Fruit fly (Drosophila melanogaster): ENCODE data around the gene jumu.

jumu gene

DNA sequence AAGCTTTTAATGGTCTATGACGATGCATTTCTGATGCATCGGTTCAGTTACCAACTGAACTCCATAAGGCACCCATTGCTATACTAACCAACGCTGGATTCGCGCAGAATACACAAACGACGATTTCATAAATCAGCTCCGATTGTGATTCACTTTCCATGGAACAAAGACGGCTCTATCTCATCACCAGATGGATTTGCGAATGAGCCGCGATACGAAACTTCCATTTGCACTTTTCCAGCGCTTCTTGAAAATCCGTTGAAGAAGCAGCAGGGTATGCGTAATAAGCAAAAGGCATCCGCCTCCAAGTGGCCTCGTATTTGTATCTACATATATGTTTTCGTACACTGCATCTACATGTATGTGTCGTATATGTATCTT, 42.5 kb downstream of the jumu start:
- no peak for TF ChIP-seq CTCF (optimal IDR thresholded peaks at IDR 0.05)
- no peak for TF ChIP-seq CG8478 (optimal IDR thresholded peaks at IDR 0.05)

DNA sequence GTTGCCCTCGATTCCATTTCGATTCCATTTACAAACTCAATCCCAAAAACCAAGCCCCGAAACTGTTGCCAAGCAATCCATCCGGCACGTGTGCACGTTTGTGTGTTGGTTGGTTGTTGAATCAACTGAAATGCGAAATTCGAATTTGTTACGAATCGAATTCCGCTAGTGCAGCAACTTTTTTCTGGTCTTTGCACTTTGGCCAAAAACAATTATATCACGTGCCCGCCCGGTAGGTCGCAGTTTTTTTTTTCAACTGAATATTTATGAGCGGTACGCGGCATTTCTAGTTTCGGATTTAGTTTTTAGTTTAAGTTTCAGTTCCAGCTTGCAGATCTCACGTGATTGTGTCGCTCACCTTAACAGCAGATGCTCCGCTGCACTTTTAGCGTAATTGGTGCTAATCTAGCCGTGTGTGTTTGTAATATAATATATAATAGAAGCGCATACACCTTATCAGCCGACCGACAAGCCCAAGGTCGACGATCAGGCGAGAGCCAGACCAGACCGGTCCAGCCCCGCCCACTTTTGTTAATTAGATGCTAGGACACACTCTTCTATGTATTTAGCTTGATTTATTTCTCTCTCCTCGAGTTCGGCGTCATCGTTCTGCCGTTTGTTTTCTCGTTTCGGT, 43.2 kb downstream of the jumu start:
- no peak for TF ChIP-seq CG8478 (optimal IDR thresholded peaks at IDR 0.05)
- TF ChIP-seq CTCF (optimal IDR thresholded peaks at IDR 0.05), result no peak

DNA sequence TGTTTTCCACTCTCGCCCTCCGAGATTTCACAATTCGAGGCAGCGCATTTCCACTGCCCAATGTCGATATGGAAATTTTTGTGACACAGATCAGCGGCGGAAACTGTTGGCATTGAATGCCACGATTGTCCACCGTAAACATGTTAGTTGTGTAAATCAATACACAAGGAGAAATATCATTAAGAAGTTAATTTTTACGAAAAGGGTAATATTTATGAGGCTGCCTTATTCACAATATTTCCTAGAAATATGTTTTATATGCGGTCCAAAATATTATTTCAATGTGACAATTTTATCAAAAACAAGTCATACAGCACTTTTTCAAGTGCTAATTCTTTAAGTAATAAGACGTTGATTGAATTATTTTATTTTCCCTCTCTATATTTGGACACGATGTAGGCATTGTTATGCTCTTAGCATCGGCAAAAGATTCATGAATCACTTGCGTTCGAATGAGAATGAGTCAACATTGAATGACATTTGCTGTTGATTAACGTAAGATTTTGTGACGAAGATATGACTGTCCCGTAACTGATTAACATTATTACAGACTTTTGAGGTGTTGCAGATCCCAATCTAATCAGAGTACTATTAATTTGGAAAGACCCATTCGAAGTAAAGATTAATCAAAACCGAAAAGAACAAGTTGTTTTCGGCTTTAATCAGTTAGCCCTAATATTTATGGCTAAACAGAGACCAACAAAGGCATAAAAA, 43.8 kb downstream of the jumu start:
- no peak for TF ChIP-seq CTCF (optimal IDR thresholded peaks at IDR 0.05)
- TF ChIP-seq CG8478 (optimal IDR thresholded peaks at IDR 0.05), result no peak

DNA sequence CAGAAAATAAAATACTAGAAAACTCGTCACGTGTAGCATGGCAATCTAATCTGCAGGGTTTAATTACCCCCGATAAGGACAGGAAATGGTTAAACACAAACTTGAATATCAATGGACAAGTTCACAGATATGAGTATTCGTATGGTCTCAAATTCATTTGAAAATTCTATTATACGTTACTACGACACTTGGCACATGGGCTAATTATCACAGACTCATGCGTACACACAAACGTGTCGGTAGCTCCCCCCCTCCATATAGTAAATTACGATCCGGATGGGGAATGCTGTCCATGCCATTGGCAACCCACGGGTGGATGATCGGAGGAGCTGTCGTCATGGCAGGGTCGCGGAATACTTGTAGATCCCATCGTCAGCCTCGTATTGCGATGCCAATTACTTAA, 44.4 kb downstream of the jumu start:
- TF ChIP-seq CTCF (optimal IDR thresholded peaks at IDR 0.05) (no peak), CG8478 (optimal IDR thresholded peaks at IDR 0.05) (no peak)

DNA sequence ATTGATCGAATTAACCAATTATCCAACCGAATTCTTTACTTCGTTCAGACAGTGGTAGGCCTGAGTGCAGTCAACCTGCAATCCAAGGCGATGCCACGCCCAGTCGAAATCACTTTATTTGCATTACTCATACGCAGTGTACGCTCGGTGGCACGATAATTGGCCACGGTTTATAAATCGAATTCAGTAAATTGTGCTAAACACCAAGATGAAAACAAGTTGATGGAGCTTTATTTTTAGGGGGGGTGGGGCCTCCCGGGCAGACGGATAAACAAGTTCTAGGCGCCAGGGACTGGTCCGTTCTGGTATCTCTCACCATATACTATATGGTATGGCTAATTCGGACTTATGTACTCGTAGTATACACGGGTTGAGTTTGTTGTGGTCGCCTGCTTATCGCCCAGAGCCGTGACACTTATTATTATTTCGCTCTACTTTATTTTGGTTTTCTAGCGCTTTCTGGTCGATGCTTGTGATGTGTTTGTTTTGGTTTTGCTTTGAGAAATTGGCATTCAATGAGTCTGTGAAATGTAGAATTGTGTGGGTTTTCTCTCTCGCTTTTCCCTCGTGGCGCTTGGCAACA, 45.3 kb downstream of the jumu start:
- no peak for TF ChIP-seq CTCF (optimal IDR thresholded peaks at IDR 0.05)
- no peak for TF ChIP-seq CG8478 (optimal IDR thresholded peaks at IDR 0.05)

DNA sequence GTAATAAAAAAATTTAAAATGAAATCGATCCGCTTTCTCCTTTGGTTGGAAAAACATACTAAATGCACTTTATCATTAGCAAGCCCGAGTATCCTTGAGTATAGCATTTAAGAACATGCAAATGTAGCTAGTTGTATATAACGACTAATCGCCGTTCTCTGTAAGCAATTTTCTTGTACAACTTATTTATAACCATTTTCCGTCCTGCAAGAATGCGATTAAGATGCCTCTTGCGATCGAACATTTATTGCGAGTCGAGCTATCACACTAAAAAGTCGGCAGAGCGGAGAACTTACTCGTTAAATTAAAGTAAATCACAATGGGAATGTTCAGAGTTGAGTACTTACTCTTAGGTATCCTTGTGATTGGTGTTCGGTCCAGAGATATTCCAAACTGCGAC, 50.8 kb downstream of the jumu start, which contains the start of gene mthl11:
TSS of gene mthl11 (plus strand) at position 301 of the 400 bp plus-strand sequence.
- no peak for TF ChIP-seq CTCF (optimal IDR thresholded peaks at IDR 0.05)
- no peak for TF ChIP-seq CG8478 (optimal IDR thresholded peaks at IDR 0.05)

DNA sequence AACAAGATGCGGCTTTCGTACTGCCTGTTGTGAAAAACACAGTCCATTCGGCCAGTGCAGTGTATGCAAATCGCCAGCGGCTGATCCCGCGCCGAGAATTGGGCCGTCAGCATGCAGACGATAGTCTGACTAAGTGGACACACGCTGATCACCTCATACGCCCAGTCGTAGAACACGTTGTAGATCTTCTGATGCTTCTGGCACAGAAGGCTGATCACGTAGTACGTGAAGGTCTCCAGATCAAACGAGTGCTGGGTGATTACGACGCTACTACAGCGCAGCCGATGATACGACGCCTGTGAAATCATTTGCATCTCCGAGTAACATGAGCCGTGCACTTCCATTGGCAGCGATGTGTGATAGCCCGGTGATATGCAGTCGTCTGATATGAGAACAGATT, 54.0 kb downstream of the jumu start:
- TF ChIP-seq CTCF (optimal IDR thresholded peaks at IDR 0.05) (no peak), CG8478 (optimal IDR thresholded peaks at IDR 0.05) (no peak)

DNA sequence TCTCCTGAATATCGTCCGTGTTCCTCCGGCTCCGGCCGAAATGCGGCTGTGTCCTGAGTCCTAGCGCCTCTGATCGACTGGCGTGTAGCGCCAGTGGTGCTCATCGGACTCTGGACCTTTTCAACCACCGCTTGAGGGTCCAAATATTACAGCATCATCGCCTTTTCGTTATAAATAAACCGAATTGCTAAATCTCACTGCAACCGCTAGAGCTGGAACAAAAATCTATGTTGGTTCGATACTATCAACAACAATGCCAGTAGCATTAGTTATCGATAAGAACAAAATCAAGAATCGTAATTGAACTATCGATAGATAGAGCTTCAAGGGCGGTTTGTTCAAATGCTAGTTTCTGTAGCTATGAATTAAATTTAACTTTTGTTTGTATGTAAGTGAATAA, 57.1 kb downstream of the jumu start, which contains the start of gene CG6325:
TSS of gene CG6325 (minus strand) at position 220 of the 400 bp plus-strand sequence.
- no peak for TF ChIP-seq CG8478 (optimal IDR thresholded peaks at IDR 0.05)
- no peak for TF ChIP-seq CTCF (optimal IDR thresholded peaks at IDR 0.05)

DNA sequence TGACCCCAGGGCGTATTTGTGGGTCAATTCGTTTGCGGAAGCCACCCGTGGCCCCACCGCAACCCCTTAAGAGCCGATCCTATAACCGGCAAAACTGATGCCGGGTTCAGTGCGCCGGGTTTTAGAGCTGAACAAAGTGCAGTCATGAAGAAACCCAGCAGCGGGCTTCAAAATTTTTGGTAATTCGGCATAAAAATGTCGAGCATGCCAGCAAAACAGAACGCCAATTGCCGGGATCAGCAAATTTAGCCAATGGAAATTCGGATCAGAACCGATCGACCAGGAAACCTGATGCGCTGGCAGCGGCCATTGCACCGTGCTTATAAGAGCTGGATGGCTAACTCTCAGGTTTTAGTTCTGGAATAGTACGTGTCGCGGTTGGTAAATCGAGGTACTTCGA, 57.7 kb downstream of the jumu start:
- no peak for TF ChIP-seq CTCF (optimal IDR thresholded peaks at IDR 0.05)
- TF ChIP-seq CG8478 (optimal IDR thresholded peaks at IDR 0.05), result no peak

All from S2 (cell line).